Worm (Caenorhabditis elegans) whole organism, L4/young adult: ENCODE results near the gene lgg-1.

Source experiments
- W03F9.2 ChIP-seq: fragments of 150-350 bp; optimal IDR thresholded peaks from 2 replicates; lab custom pipeline; 2014; ENCODE audit warnings: missing biosample characterization, missing genetic modification characterization
- dao-5 ChIP-seq: sonication (generic microtip); optimal IDR thresholded peaks from 2 replicates; lab custom pipeline; 2016; ENCODE audit warnings: missing genotype, missing genetic modification characterization, moderate library complexity, missing compliant biosample characterization
- him-1 ChIP-seq: sonication (generic microtip); optimal IDR thresholded peaks from 2 replicates; lab custom pipeline; 2016; ENCODE audit warnings: missing genotype, missing genetic modification reagents, missing genetic modification characterization, missing compliant biosample characterization

ce11 chrII:6348360-6348759 is 841 bp upstream of the lgg-1 start:
- TF ChIP-seq W03F9.2 (tag; lab: Kevin White, UChicago) (peak; percentile 66), him-1 (tag; lab: Kevin White, UChicago) (peak; percentile 18), dao-5 (tag; lab: Kevin White, UChicago) (peak; percentile 78)
